Worm (Caenorhabditis elegans): ENCODE measurements around the gene T07F10.5.
A peak's percentile ranks its signal among the peaks of the same experiment; 100 is the strongest.

The T07F10.5 gene

ce11 chrV:12849736-12850135 lies 16.0 kb upstream of the T07F10.5 start, which contains the start of gene C44H9.5:
Gene C44H9.5 (minus strand): TSS chrV:12849864.
- TF ChIP-seq ceh-31 (tag; optimal IDR thresholded peaks at IDR 0.05) (no peak), odd-2 (tag; optimal IDR thresholded peaks at IDR 0.05) (no peak), ahr-1 (tag; optimal IDR thresholded peaks at IDR 0.05) (no peak)

ce11 chrV:12852355-12852754 lies 13.4 kb upstream of the T07F10.5 start:
- TF ChIP-seq elt-2 (tag; optimal IDR thresholded peaks at IDR 0.05) (peak; percentile 51), npax-4 (tag; optimal IDR thresholded peaks at IDR 0.05) (no peak), dmd-4 (tag; optimal IDR thresholded peaks at IDR 0.05; ENCODE audit: borderline replicate concordance) (no peak)

- peak; percentile 53 for TF ChIP-seq elt-2 (tag; optimal IDR thresholded peaks at IDR 0.05)
- TF ChIP-seq ahr-1 (tag; optimal IDR thresholded peaks at IDR 0.05): no peak
These were observed 10.9 kb upstream of the T07F10.5 start, which contains the start of gene C44H9.7 for ce11 chrV:12854766-12855165. Gene C44H9.7 (minus strand): TSS chrV:12854866.

ce11 chrV:12859144-12859543 lies 6.6 kb upstream of the T07F10.5 start, which contains the start of gene anp-1:
Gene anp-1 (plus strand): TSS chrV:12859444.
- TF ChIP-seq ceh-24 (tag; optimal IDR thresholded peaks at IDR 0.05) (no peak), K09A11.1 (tag; optimal IDR thresholded peaks at IDR 0.05; ENCODE audit: insufficient read depth) (no peak), ceh-22 (tag; optimal IDR thresholded peaks at IDR 0.05) (no peak), lim-6 (tag; optimal IDR thresholded peaks at IDR 0.05) (no peak), nhr-11 (tag; optimal IDR thresholded peaks at IDR 0.05) (no peak), ceh-31 (tag; optimal IDR thresholded peaks at IDR 0.05) (no peak), unc-55 (GFP tag; optimal IDR thresholded peaks at IDR 0.05) (no peak), T23F11.4 (GFP tag; optimal IDR thresholded peaks at IDR 0.05) (no peak), Y22D7AL.16 (tag; optimal IDR thresholded peaks at IDR 0.05) (no peak), ceh-19 (GFP tag; optimal IDR thresholded peaks at IDR 0.05) (no peak), syd-9 (tag; optimal IDR thresholded peaks at IDR 0.05) (no peak), npax-4 (tag; optimal IDR thresholded peaks at IDR 0.05) (no peak), sox-2 (GFP tag; IDR thresholded peaks at IDR 0.05) (no peak), tbx-7 (tag; optimal IDR thresholded peaks at IDR 0.05) (no peak), pha-4 (tag; optimal IDR thresholded peaks at IDR 0.05) (no peak), ets-4 (tag; optimal IDR thresholded peaks at IDR 0.05) (no peak)

- TF ChIP-seq pha-2 (tag; optimal IDR thresholded peaks at IDR 0.05) (no peak), elt-2 (tag; optimal IDR thresholded peaks at IDR 0.05) (no peak), elt-4 (tag; optimal IDR thresholded peaks at IDR 0.05) (no peak), madf-2 (tag; optimal IDR thresholded peaks at IDR 0.05) (no peak), unc-42 (tag; optimal IDR thresholded peaks at IDR 0.05) (no peak), ceh-31 (tag; optimal IDR thresholded peaks at IDR 0.05) (no peak), unc-86 (tag; optimal IDR thresholded peaks at IDR 0.05) (no peak), sox-4 (tag; optimal IDR thresholded peaks at IDR 0.05) (no peak), tbx-2 (tag; optimal IDR thresholded peaks at IDR 0.05) (no peak)
These were observed 2.3 kb downstream of the T07F10.5 start, which contains the start of gene nspg-1 for ce11 chrV:12867997-12868396. Gene nspg-1 (minus strand): TSS chrV:12868097.

ce11 chrV:12869948-12870347 lies 4.2 kb downstream of the T07F10.5 start, which contains the start of gene T07F10.3:
Gene T07F10.3 (minus strand): TSS chrV:12870045.
- TF ChIP-seq ceh-31 (tag; optimal IDR thresholded peaks at IDR 0.05) (peak; percentile 99), K02D7.2 (tag; optimal IDR thresholded peaks at IDR 0.05) (no peak), dmd-4 (tag; optimal IDR thresholded peaks at IDR 0.05; ENCODE audit: borderline replicate concordance) (no peak), zip-5 (tag; optimal IDR thresholded peaks at IDR 0.05) (peak; percentile 92), sox-2 (GFP tag; IDR thresholded peaks at IDR 0.05) (no peak), ceh-6 (GFP tag; optimal IDR thresholded peaks at IDR 0.05) (no peak), ztf-16 (tag; optimal IDR thresholded peaks at IDR 0.05) (peak; percentile 22), ceh-18 (tag; optimal IDR thresholded peaks at IDR 0.05) (peak; percentile 38), ceh-22 (tag; optimal IDR thresholded peaks at IDR 0.05) (no peak), nhr-232 (tag; optimal IDR thresholded peaks at IDR 0.05) (no peak), ceh-19 (GFP tag; optimal IDR thresholded peaks at IDR 0.05) (no peak), mec-3 (tag; optimal IDR thresholded peaks at IDR 0.05; ENCODE audit: borderline replicate concordance) (peak; percentile 94), fkh-10 (GFP tag; optimal IDR thresholded peaks at IDR 0.05) (no peak), tbx-2 (tag; optimal IDR thresholded peaks at IDR 0.05) (peak; percentile 97), npax-4 (tag; optimal IDR thresholded peaks at IDR 0.05) (no peak), pqm-1 (tag; optimal IDR thresholded peaks at IDR 0.05) (peak; percentile 74), nfya-1 (tag; optimal IDR thresholded peaks at IDR 0.05) (peak; percentile 35), lim-6 (tag; optimal IDR thresholded peaks at IDR 0.05) (peak; percentile 86), sox-4 (tag; optimal IDR thresholded peaks at IDR 0.05) (no peak), eyg-1 (tag; optimal IDR thresholded peaks at IDR 0.05) (no peak), syd-9 (tag; optimal IDR thresholded peaks at IDR 0.05) (no peak), F13H6.1 (tag; optimal IDR thresholded peaks at IDR 0.05) (peak; percentile 86), hlh-8 (tag; optimal IDR thresholded peaks at IDR 0.05) (peak; percentile 84), hlh-6 (tag; optimal IDR thresholded peaks at IDR 0.05) (peak; percentile 50), ceh-48 (tag; optimal IDR thresholded peaks at IDR 0.05) (no peak)
